Worm (Caenorhabditis elegans) whole organism, midembryonic: ENCODE data around the gene cogc-4.
"Not testable (repeated sequence)": the region's sequence is repeated elsewhere in the genome, so short reads cannot be mapped to it uniquely, and the experiment has no call there.

Experiments
- cog-1 ChIP-seq: sonication (generic microtip); optimal IDR thresholded peaks from 2 replicates; lab custom pipeline; 2016; ENCODE audit warnings: missing genetic modification characterization, missing compliant biosample characterization
- flt-1 ChIP-seq: fragments of 200-800 bp; sonication (Bioruptor generic); IDR thresholded peaks from 2 replicates; pipeline ENCODE4 v1.3.6; 2022; ENCODE audit warnings: missing genetic modification characterization, missing compliant biosample characterization
- ref-1 ChIP-seq: fragments of 200-800 bp; sonication (Bioruptor generic); conservative IDR thresholded peaks from 2 replicates; pipeline ENCODE4 v1.3.6; 2022; ENCODE audit warnings: missing genetic modification reagents, missing genetic modification characterization, missing compliant biosample characterization

DNA sequence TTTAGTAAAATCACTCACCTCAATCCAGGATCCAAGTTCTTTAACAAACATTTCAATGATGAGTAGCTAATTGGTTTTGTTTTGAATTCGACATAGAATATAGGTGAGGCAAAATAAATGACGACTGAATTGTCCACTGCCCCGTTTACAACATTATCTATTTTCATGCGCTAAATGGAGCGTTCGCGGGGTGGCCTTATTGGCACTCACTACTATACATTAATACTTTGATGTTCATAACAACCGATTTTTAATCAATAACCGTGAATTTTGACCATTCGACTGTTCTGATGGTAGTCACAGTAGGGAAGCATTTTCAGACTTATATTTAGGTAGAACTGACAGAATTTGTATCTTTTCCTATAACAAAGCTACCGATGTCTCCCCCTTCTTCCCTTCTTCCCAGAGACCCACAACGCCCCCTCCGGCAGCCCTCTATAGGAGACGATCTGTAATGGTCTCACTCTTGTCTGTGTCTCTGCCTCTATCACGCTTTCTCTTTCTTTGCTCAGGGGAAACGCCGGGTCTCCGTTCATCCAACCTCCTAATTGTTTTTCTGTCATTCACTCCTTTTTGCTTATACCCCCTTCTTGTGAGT is 43.6 kb downstream of the cogc-4 start, which contains the start of gene Y51H7C.12:
- TF ChIP-seq ref-1; cog-1 (tag; lab: Kevin White, UChicago); flt-1 (GFP tag; lab: Robert Waterston, UW): not testable (repeated sequence)
